Fruit fly (Drosophila melanogaster) whole organism, embryonic: ENCODE measurements around the gene CG9166.

Experiments used
- Antp ChIP-seq: fragments of 200-800 bp; sonication (Bioruptor generic); optimal IDR thresholded peaks from 3 replicates; lab custom pipeline; 2016; ENCODE audit warnings: missing biosample characterization, missing genetic modification characterization
- Awh ChIP-seq: fragments of 200-800 bp; sonication (Bioruptor generic); IDR thresholded peaks from 2 replicates; pipeline ENCODE4, ENCODE4 v1.3.6; 2022; ENCODE audit warnings: missing biosample characterization, missing genetic modification characterization
- CG10462 ChIP-seq: fragments of 200-800 bp; sonication (Bioruptor generic); optimal IDR thresholded peaks from 2 replicates; lab custom pipeline; 2016; ENCODE audit warnings: missing biosample characterization, missing genetic modification characterization
- CG11560 ChIP-seq: fragments of 200-800 bp; sonication (Bioruptor generic); IDR thresholded peaks from 3 replicates; pipeline ENCODE4 v1.3.6; 2022; ENCODE audit warnings: missing biosample characterization, missing genetic modification characterization
- CG13775 ChIP-seq: fragments of 200-800 bp; sonication (Bioruptor generic); optimal IDR thresholded peaks from 3 replicates; lab custom pipeline; 2017; ENCODE audit warnings: missing biosample characterization, mild to moderate bottlenecking, missing genetic modification characterization
- CG1603 ChIP-seq: fragments of 200-800 bp; sonication (Bioruptor generic); optimal IDR thresholded peaks from 2 replicates; lab custom pipeline; 2019; ENCODE audit warnings: missing biosample characterization, mild to moderate bottlenecking, missing genetic modification characterization, moderate library complexity
- CG2116 ChIP-seq: fragments of 200-800 bp; sonication (Bioruptor generic); optimal IDR thresholded peaks from 3 replicates; lab custom pipeline; 2018; ENCODE audit warnings: missing biosample characterization, mild to moderate bottlenecking, missing genetic modification characterization
- CG30403 ChIP-seq: fragments of 200-800 bp; sonication (Bioruptor generic); optimal IDR thresholded peaks from 3 replicates; lab custom pipeline; 2016; ENCODE audit warnings: missing biosample characterization, missing genetic modification characterization
- CG32772 ChIP-seq: fragments of 200-800 bp; sonication (Bioruptor generic); IDR thresholded peaks from 2 replicates; pipeline ENCODE4 v1.3.6; 2022; ENCODE audit warnings: missing biosample characterization, missing genetic modification characterization
- CG3407 ChIP-seq: fragments of 200-800 bp; sonication (Bioruptor generic); optimal IDR thresholded peaks from 2 replicates; lab custom pipeline; 2018; ENCODE audit warnings: missing biosample characterization, mild to moderate bottlenecking, missing genetic modification characterization
- CG34224 ChIP-seq: fragments of 200-800 bp; sonication (Bioruptor generic); IDR thresholded peaks from 3 replicates; pipeline ENCODE4 v1.3.6; 2022; ENCODE audit warnings: missing biosample characterization, missing genetic modification characterization; ENCODE audit not compliant: partially characterized antibody
- CG4424 ChIP-seq: fragments of 200-800 bp; sonication (Bioruptor generic); optimal IDR thresholded peaks from 3 replicates; lab custom pipeline; 2016; ENCODE audit warnings: missing biosample characterization, missing genetic modification characterization
- CG4730 ChIP-seq: fragments of 200-800 bp; sonication (Bioruptor generic); IDR thresholded peaks from 2 replicates; pipeline ENCODE4 v1.3.6; 2022; ENCODE audit warnings: missing biosample characterization, missing genetic modification characterization
- CG7357 ChIP-seq: fragments of 200-800 bp; sonication (Bioruptor generic); IDR thresholded peaks from 3 replicates; pipeline ENCODE4 v1.3.6; 2022; ENCODE audit warnings: missing biosample characterization, missing genetic modification characterization
- CG8290 ChIP-seq, 3 experiments: fragments of 200-800 bp; sonication (Bioruptor generic); optimal IDR thresholded peaks; 2 replicates each; lab custom pipeline; 2016 to 2019; ENCODE audit warnings: missing biosample characterization in 3 of 3, missing genetic modification characterization in 3 of 3, mild to moderate bottlenecking in 2 of 3, moderate library complexity in 1 of 3
- Doc3 ChIP-seq: fragments of 200-800 bp; sonication (Bioruptor generic); IDR thresholded peaks from 3 replicates; pipeline ENCODE4 v1.3.6; 2022; ENCODE audit warnings: missing biosample characterization, missing genetic modification characterization; ENCODE audit not compliant: partially characterized antibody
- HLH4C ChIP-seq: fragments of 200-800 bp; sonication (Bioruptor generic); IDR thresholded peaks from 3 replicates; pipeline ENCODE4 v1.3.6; 2022; ENCODE audit warnings: missing biosample characterization, missing genetic modification characterization; ENCODE audit not compliant: partially characterized antibody
- Med ChIP-seq: fragments of 200-800 bp; sonication (Bioruptor generic); peaks from one replicate; lab custom pipeline; 2016; ENCODE audit warnings: missing biosample characterization, missing genetic modification characterization, mild to moderate bottlenecking, inconsistent platforms, moderate library complexity
- PHDP ChIP-seq: fragments of 200-800 bp; sonication (Bioruptor generic); optimal IDR thresholded peaks from 3 replicates; lab custom pipeline; 2018; ENCODE audit warnings: missing biosample characterization, mild to moderate bottlenecking, missing genetic modification characterization, moderate library complexity
- Pdp1 ChIP-seq, 2 experiments: fragments of 200-800 bp; sonication (Bioruptor generic); optimal IDR thresholded peaks; 3 replicates each; lab custom pipeline; 2016; ENCODE audit warnings: missing biosample characterization in 2 of 2, missing genetic modification characterization in 2 of 2, mild to moderate bottlenecking in 1 of 2, moderate library complexity in 1 of 2
- Scr ChIP-seq: fragments of 200-800 bp; sonication (Bioruptor generic); IDR thresholded peaks from 2 replicates; pipeline ENCODE4 v1.3.6; 2022; ENCODE audit warnings: missing biosample characterization, missing genetic modification characterization; ENCODE audit not compliant: partially characterized antibody
- Sin3A ChIP-seq: fragments of >200 bp; optimal IDR thresholded peaks from 2 replicates; lab custom pipeline; 2018
- Sry-δ ChIP-seq: fragments of 200-800 bp; sonication (Bioruptor generic); optimal IDR thresholded peaks from 2 replicates; lab custom pipeline; 2016; ENCODE audit warnings: missing biosample characterization, missing genetic modification characterization
- corto ChIP-seq: fragments of 200-800 bp; sonication (Bioruptor generic); optimal IDR thresholded peaks from 2 replicates; lab custom pipeline; 2016; ENCODE audit warnings: missing biosample characterization, mild to moderate bottlenecking, missing genetic modification characterization, moderate library complexity
- disco-r ChIP-seq: fragments of 200-800 bp; sonication (Bioruptor generic); optimal IDR thresholded peaks from 2 replicates; lab custom pipeline; 2016; ENCODE audit warnings: missing biosample characterization, missing genetic modification characterization
- ewg ChIP-seq: fragments of 200-800 bp; sonication (Bioruptor generic); optimal IDR thresholded peaks from 3 replicates; lab custom pipeline; 2017; ENCODE audit warnings: mild to moderate bottlenecking, missing biosample characterization, missing genetic modification reagents, missing genetic modification characterization
- fd96Cb ChIP-seq: fragments of 200-800 bp; sonication (Bioruptor generic); optimal IDR thresholded peaks from 2 replicates; lab custom pipeline; 2018; ENCODE audit warnings: missing biosample characterization, mild to moderate bottlenecking, missing genetic modification characterization, moderate library complexity
- gfzf ChIP-seq: fragments of 200-800 bp; sonication (Bioruptor generic); optimal IDR thresholded peaks from 2 replicates; lab custom pipeline; 2016; ENCODE audit warnings: missing biosample characterization, mild to moderate bottlenecking, missing genetic modification characterization, moderate library complexity
- grau ChIP-seq: fragments of 200-800 bp; optimal IDR thresholded peaks from 3 replicates; lab custom pipeline; 2019; ENCODE audit warnings: missing biosample characterization, mild to moderate bottlenecking, missing genetic modification characterization, moderate library complexity
- grn ChIP-seq: fragments of 200-800 bp; sonication (Bioruptor generic); optimal IDR thresholded peaks from 3 replicates; lab custom pipeline; 2017; ENCODE audit warnings: missing biosample characterization, missing genetic modification characterization
- inv ChIP-seq: fragments of 200-800 bp; sonication (Bioruptor generic); IDR thresholded peaks from 2 replicates; pipeline ENCODE4 v1.3.6; 2022; ENCODE audit warnings: missing biosample characterization, missing genetic modification characterization; ENCODE audit not compliant: partially characterized antibody
- knrl ChIP-seq: fragments of 200-800 bp; sonication (Bioruptor generic); IDR thresholded peaks from 3 replicates; pipeline ENCODE4 v1.3.6; 2022; ENCODE audit warnings: missing biosample characterization, missing genetic modification characterization; ENCODE audit not compliant: partially characterized antibody
- lola ChIP-seq, 3 experiments: fragments of >200 bp in 2 of 3; fragments of 200-800 bp in 1 of 3; sonication (Bioruptor generic) in 1 of 3; optimal IDR thresholded peaks; 2 replicates each; lab custom pipeline; 2017 to 2019; ENCODE audit warnings: missing biosample characterization in 3 of 3, missing genetic modification characterization in 3 of 3, mild to moderate bottlenecking in 1 of 3, moderate library complexity in 1 of 3
- nerfin-1 ChIP-seq: fragments of 200-800 bp; sonication (Bioruptor generic); optimal IDR thresholded peaks from 3 replicates; lab custom pipeline; 2019; ENCODE audit warnings: missing biosample characterization, mild to moderate bottlenecking, missing genetic modification characterization, moderate library complexity
- nmo ChIP-seq: fragments of 200-800 bp; sonication (Bioruptor generic); optimal IDR thresholded peaks from 2 replicates; lab custom pipeline; 2018; ENCODE audit warnings: missing biosample characterization, mild to moderate bottlenecking, missing genetic modification characterization, moderate library complexity
- oc ChIP-seq: fragments of 200-800 bp; sonication (Bioruptor generic); optimal IDR thresholded peaks from 2 replicates; lab custom pipeline; 2018; ENCODE audit warnings: missing biosample characterization, mild to moderate bottlenecking, missing genetic modification characterization, moderate library complexity
- odd ChIP-seq: fragments of 200-800 bp; sonication (Bioruptor generic); optimal IDR thresholded peaks from 2 replicates; lab custom pipeline; 2017; ENCODE audit warnings: missing biosample characterization, mild to moderate bottlenecking, missing genetic modification characterization
- phol ChIP-seq: fragments of 200-800 bp; sonication (Bioruptor generic); optimal IDR thresholded peaks from 3 replicates; lab custom pipeline; 2018; ENCODE audit warnings: missing biosample characterization, mild to moderate bottlenecking, missing genetic modification characterization, moderate library complexity
- salm ChIP-seq: fragments of 200-800 bp; sonication (Bioruptor generic); optimal IDR thresholded peaks from 2 replicates; lab custom pipeline; 2018; ENCODE audit warnings: missing biosample characterization, mild to moderate bottlenecking, missing genetic modification characterization
- sc ChIP-seq, 3 experiments: fragments of >200 bp in 2 of 3; fragments of 200-800 bp in 1 of 3; sonication (Bioruptor generic) in 1 of 3; optimal IDR thresholded peaks; 2 replicates in 2 of 3; 3 replicates in 1 of 3; lab custom pipeline; 2017; ENCODE audit warnings: mild to moderate bottlenecking in 1 of 3, missing biosample characterization in 1 of 3, missing genetic modification characterization in 1 of 3, missing genetic modification reagents in 1 of 3
- seq ChIP-seq: fragments of 200-800 bp; sonication (Bioruptor generic); IDR thresholded peaks from 2 replicates; pipeline ENCODE4 v1.3.6; 2022; ENCODE audit warnings: missing biosample characterization, missing genetic modification characterization
- sob ChIP-seq: fragments of 200-800 bp; sonication (Bioruptor generic); IDR thresholded peaks from 2 replicates; pipeline ENCODE4 v1.3.6; 2022; ENCODE audit warnings: missing biosample characterization, missing genetic modification characterization
- stwl ChIP-seq: fragments of 200-800 bp; sonication (Bioruptor generic); optimal IDR thresholded peaks from 3 replicates; lab custom pipeline; 2018; ENCODE audit warnings: missing biosample characterization, mild to moderate bottlenecking, missing genetic modification characterization, moderate library complexity
- tap ChIP-seq: fragments of 200-800 bp; optimal IDR thresholded peaks from 3 replicates; lab custom pipeline; 2019; ENCODE audit warnings: missing biosample characterization, mild to moderate bottlenecking, missing genetic modification characterization, moderate library complexity
- unc-4 ChIP-seq: fragments of 200-800 bp; sonication (Bioruptor generic); IDR thresholded peaks from 2 replicates; pipeline ENCODE4 v1.3.6; 2022; ENCODE audit warnings: missing biosample characterization, missing genetic modification characterization; ENCODE audit not compliant: partially characterized antibody
- vvl ChIP-seq: fragments of 200-800 bp; sonication (Bioruptor generic); IDR thresholded peaks from 2 replicates; pipeline ENCODE4 v1.3.6; 2022; ENCODE audit warnings: missing biosample characterization, missing genetic modification characterization

CG9166 gene

dm6 chr3L:1376014-1376745, 25.3 kb downstream of the CG9166 start (continued):
- TF ChIP-seq inv (GFP tag; lab: Robert Waterston, UW) (peak; percentile 38; the same call in 1 of the 2 replicates), nerfin-1 (tag; lab: Kevin White, UChicago) (no peak), CG4424 (peak; percentile 31), lola (GFP tag; optimal IDR thresholded peaks at IDR 0.05; lab: Kevin White, UChicago) (peak in 1 of 3 experiments; percentile 31), odd (GFP tag; lab: Kevin White, UChicago) (peak; percentile 44), CG32772 (GFP tag; lab: Robert Waterston, UW) (peak; percentile 26; the same call in 1 of the 2 replicates), fd96Cb (tag; lab: Kevin White, UChicago) (peak; percentile 37), CG8290 (GFP tag; optimal IDR thresholded peaks at IDR 0.05; lab: Kevin White, UChicago) (no peak), CG8290 (tag; optimal IDR thresholded peaks at IDR 0.05; lab: Kevin White, UChicago) (peak in 1 of 2 experiments; percentile 56), unc-4 (GFP tag; lab: Robert Waterston, UW) (peak; percentile 61), CG34224 (peak; percentile 52; the same call in 2 of the 3 replicates), phol (peak; percentile 51), knrl (GFP tag; lab: Robert Waterston, UW) (peak; percentile 64; the same call in 2 of the 3 replicates), sc (optimal IDR thresholded peaks at IDR 0.05; lab: Kevin White, UChicago) (no peak), sc (GFP tag; optimal IDR thresholded peaks at IDR 0.05; lab: Kevin White, UChicago) (no peak), Awh (GFP tag; lab: Robert Waterston, UW) (no peak), Pdp1 (GFP tag; optimal IDR thresholded peaks at IDR 0.05; lab: Kevin White, UChicago) (peak in 1 of 2 experiments; percentile 67), grau (tag; lab: Kevin White, UChicago) (peak; percentile 59), Sry-δ (GFP tag; lab: Kevin White, UChicago) (peak; percentile 54), PHDP (tag; lab: Kevin White, UChicago) (peak; percentile 60), tap (tag; lab: Kevin White, UChicago) (peak; percentile 29), vvl (peak; percentile 81), CG7357 (GFP tag; lab: Robert Waterston, UW) (0 out of 3 replicates have a peak, but pooled peaks have one; percentile 21), Med (GFP tag; lab: Kevin White, UChicago) (peak; percentile 79), stwl (tag; lab: Kevin White, UChicago) (no peak), CG10462 (GFP tag; lab: Kevin White, UChicago) (peak; percentile 23), Doc3 (GFP tag; lab: Robert Waterston, UW) (peak; percentile 74), oc (tag; lab: Kevin White, UChicago) (peak; percentile 70), grn (GFP tag; lab: Kevin White, UChicago) (peak; percentile 15), CG1603 (peak; percentile 68), corto (no peak), sob (GFP tag; lab: Robert Waterston, UW) (peak; percentile 54), HLH4C (0 out of 3 replicates have a peak, but pooled peaks have one; percentile 52), CG11560 (tag; lab: Robert Waterston, UW) (0 out of 3 replicates have a peak, but pooled peaks have one; percentile 13), ewg (GFP tag; lab: Kevin White, UChicago) (peak; percentile 42), Antp (GFP tag; lab: Kevin White, UChicago) (peak; percentile 8), CG2116 (GFP tag; lab: Kevin White, UChicago) (no peak), seq (peak; percentile 35; the same call in 1 of the 2 replicates), Scr (GFP tag; lab: Robert Waterston, UW) (peak; percentile 61), CG13775 (GFP tag; lab: Kevin White, UChicago) (peak; percentile 19), Sin3A (lab: Kevin White, UChicago) (no peak), CG30403 (peak; percentile 61), gfzf (GFP tag; lab: Kevin White, UChicago) (no peak), disco-r (GFP tag; lab: Kevin White, UChicago) (peak; percentile 2), nmo (GFP tag; lab: Kevin White, UChicago) (peak; percentile 52), salm (tag; lab: Kevin White, UChicago) (peak; percentile 26), CG4730 (GFP tag; lab: Robert Waterston, UW) (0 out of 2 replicates have a peak, but pooled peaks have one; percentile 5), CG3407 (peak; percentile 46)
